Worm (Caenorhabditis elegans) whole organism, L2 larva: ENCODE measurements around the gene aqp-6.

Experiments used
- C34F6.9 ChIP-seq: fragments of 150-350 bp; optimal IDR thresholded peaks from 2 replicates; lab custom pipeline; 2014; ENCODE audit warnings: missing biosample characterization, missing genetic modification characterization
- F13H6.1 ChIP-seq: sonication (generic microtip); optimal IDR thresholded peaks from 2 replicates; lab custom pipeline; 2016; ENCODE audit warnings: missing genetic modification characterization, missing compliant biosample characterization
- R02D3.7 ChIP-seq: fragments of 150-350 bp; optimal IDR thresholded peaks from 2 replicates; lab custom pipeline; 2014; ENCODE audit warnings: missing biosample characterization, missing genetic modification characterization
- Y55F3AM.14 ChIP-seq: fragments of 200-800 bp; sonication (Bioruptor generic); optimal IDR thresholded peaks from 2 replicates; lab custom pipeline; 2018; ENCODE audit warnings: mild to moderate bottlenecking, missing genetic modification characterization, missing compliant biosample characterization
- ZK546.5 ChIP-seq: sonication (generic microtip); optimal IDR thresholded peaks from 2 replicates; lab custom pipeline; 2017; ENCODE audit warnings: missing biosample characterization, missing genetic modification characterization
- aly-2 ChIP-seq: fragments of 150-350 bp; optimal IDR thresholded peaks from 2 replicates; lab custom pipeline; 2014; ENCODE audit warnings: missing biosample characterization, missing genetic modification characterization
- ama-1 ChIP-seq: fragments of 150-350 bp; optimal IDR thresholded peaks from 2 replicates; lab custom pipeline; 2018; ENCODE audit warnings: inconsistent platforms
- blmp-1 ChIP-seq: sonication (generic microtip); optimal IDR thresholded peaks from 2 replicates; lab custom pipeline; 2017; ENCODE audit warnings: missing genetic modification characterization, mild to moderate bottlenecking, missing compliant biosample characterization, antibody characterized with exemption, moderate library complexity; ENCODE audit not compliant: insufficient read depth
- ceh-16 ChIP-seq: fragments of 150-350 bp; optimal IDR thresholded peaks from 2 replicates; lab custom pipeline; 2014; ENCODE audit warnings: missing biosample characterization, missing genetic modification characterization
- ceh-82 ChIP-seq: fragments of 150-350 bp; optimal IDR thresholded peaks from 2 replicates; lab custom pipeline; 2014; ENCODE audit warnings: missing biosample characterization, missing genetic modification characterization
- crh-2 ChIP-seq: sonication (generic microtip); optimal IDR thresholded peaks from 2 replicates; lab custom pipeline; 2017; ENCODE audit warnings: missing biosample characterization, missing genetic modification characterization
- dmd-4 ChIP-seq: sonication (generic microtip); optimal IDR thresholded peaks from 2 replicates; lab custom pipeline; 2017; ENCODE audit warnings: missing biosample characterization, missing genetic modification characterization
- egl-27 ChIP-seq: sonication (generic microtip); optimal IDR thresholded peaks from 3 replicates; lab custom pipeline; 2017; ENCODE audit warnings: missing biosample characterization, missing genetic modification reagents, missing genetic modification characterization
- elt-1 ChIP-seq: fragments of 150-350 bp; optimal IDR thresholded peaks from 2 replicates; lab custom pipeline; 2014; ENCODE audit warnings: missing biosample characterization, missing genetic modification characterization
- fos-1 ChIP-seq: fragments of 150-350 bp; optimal IDR thresholded peaks from 2 replicates; lab custom pipeline; 2014; ENCODE audit warnings: missing biosample characterization, missing genetic modification characterization
- lin-11 ChIP-seq: fragments of 150-350 bp; sonication (generic microtip); optimal IDR thresholded peaks from 2 replicates; lab custom pipeline; 2014; ENCODE audit warnings: missing biosample characterization, missing genetic modification characterization, inconsistent platforms, mixed read lengths
- lin-13 ChIP-seq: fragments of 150-350 bp; optimal IDR thresholded peaks from 2 replicates; lab custom pipeline; 2014; ENCODE audit warnings: missing biosample characterization, missing genetic modification reagents, missing genetic modification characterization
- lin-39 ChIP-seq: fragments of 150-350 bp; optimal IDR thresholded peaks from 2 replicates; lab custom pipeline; 2014; ENCODE audit warnings: missing biosample characterization, missing genetic modification reagents, missing genetic modification characterization
- mab-5 ChIP-seq: fragments of 150-350 bp; optimal IDR thresholded peaks from 2 replicates; lab custom pipeline; 2014; ENCODE audit warnings: missing biosample characterization, missing genetic modification characterization
- mbf-1 ChIP-seq: sonication (generic microtip); optimal IDR thresholded peaks from 2 replicates; lab custom pipeline; 2017; ENCODE audit warnings: missing biosample characterization, missing genetic modification characterization
- mdl-1 ChIP-seq, 2 experiments: fragments of 150-350 bp in 1 of 2; sonication (generic microtip) in 1 of 2; optimal IDR thresholded peaks; 2 replicates each; lab custom pipeline; 2017; ENCODE audit warnings: missing biosample characterization in 2 of 2, missing genetic modification characterization in 2 of 2
- nhr-10 ChIP-seq: sonication (generic microtip); optimal IDR thresholded peaks from 2 replicates; lab custom pipeline; 2017; ENCODE audit warnings: missing biosample characterization, missing genetic modification characterization
- nhr-11 ChIP-seq: fragments of 150-350 bp; optimal IDR thresholded peaks from 2 replicates; lab custom pipeline; 2014; ENCODE audit warnings: missing biosample characterization, missing genetic modification characterization
- nhr-129 ChIP-seq: fragments of 150-350 bp; optimal IDR thresholded peaks from 2 replicates; lab custom pipeline; 2014; ENCODE audit warnings: missing biosample characterization, missing genetic modification characterization
- nhr-21 ChIP-seq: fragments of 150-350 bp; optimal IDR thresholded peaks from 2 replicates; lab custom pipeline; 2014; ENCODE audit warnings: missing biosample characterization, missing genetic modification characterization
- nhr-23 ChIP-seq: fragments of 150-350 bp; optimal IDR thresholded peaks from 2 replicates; lab custom pipeline; 2014; ENCODE audit warnings: missing biosample characterization, missing genetic modification reagents, missing genetic modification characterization
- nhr-237 ChIP-seq: fragments of 150-350 bp; optimal IDR thresholded peaks from 2 replicates; lab custom pipeline; 2014; ENCODE audit warnings: missing biosample characterization, missing genetic modification characterization
- nhr-25 ChIP-seq: fragments of 150-350 bp; sonication (generic microtip); optimal IDR thresholded peaks from 3 replicates; lab custom pipeline; 2014; ENCODE audit warnings: missing biosample characterization, missing genetic modification characterization
- nhr-6 ChIP-seq: fragments of 150-350 bp; optimal IDR thresholded peaks from 2 replicates; lab custom pipeline; 2014; ENCODE audit warnings: missing biosample characterization, missing genetic modification characterization
- peb-1 ChIP-seq: fragments of 150-350 bp; optimal IDR thresholded peaks from 2 replicates; lab custom pipeline; 2014; ENCODE audit warnings: missing biosample characterization, missing genetic modification characterization
- skn-1 ChIP-seq: sonication (generic microtip); optimal IDR thresholded peaks from 2 replicates; lab custom pipeline; 2017; ENCODE audit warnings: missing biosample characterization, missing genetic modification characterization
- sma-3 ChIP-seq: sonication (generic microtip); optimal IDR thresholded peaks from 2 replicates; lab custom pipeline; 2016; ENCODE audit warnings: missing genetic modification reagents, missing genetic modification characterization, missing compliant biosample characterization
- unc-39 ChIP-seq: fragments of 150-350 bp; optimal IDR thresholded peaks from 2 replicates; lab custom pipeline; 2014; ENCODE audit warnings: missing biosample characterization, missing genetic modification characterization
- unc-55 ChIP-seq: fragments of 150-350 bp; sonication (generic microtip); optimal IDR thresholded peaks from 3 replicates; lab custom pipeline; 2014; ENCODE audit warnings: missing biosample characterization, missing genetic modification reagents, missing genetic modification characterization
- unc-62 ChIP-seq: fragments of 150-350 bp; optimal IDR thresholded peaks from 2 replicates; lab custom pipeline; 2014; ENCODE audit warnings: missing biosample characterization, missing genetic modification reagents, missing genetic modification characterization
- zag-1 ChIP-seq: fragments of 150-350 bp; optimal IDR thresholded peaks from 2 replicates; lab custom pipeline; 2014; ENCODE audit warnings: missing biosample characterization, missing genetic modification characterization
- ztf-11 ChIP-seq: sonication (generic microtip); optimal IDR thresholded peaks from 2 replicates; lab custom pipeline; 2017; ENCODE audit warnings: missing biosample characterization, missing genetic modification characterization

The aqp-6 gene

ce11 chrV:10635722-10636121 lies 12.5 kb upstream of the aqp-6 start, which contains the start of gene kvs-2:
Gene kvs-2, plus strand, starts transcription at chrV:10636022.
- no peak for TF ChIP-seq crh-2 (tag; lab: Kevin White, UChicago)
- TF ChIP-seq nhr-11 (tag; lab: Kevin White, UChicago): no peak
- TF ChIP-seq ceh-16 (tag; lab: Kevin White, UChicago): no peak
- no peak for TF ChIP-seq aly-2 (tag; lab: Kevin White, UChicago)
- TF ChIP-seq unc-39: no peak
- TF ChIP-seq unc-62 (GFP tag; lab: Kevin White, UChicago): no peak
- no peak for TF ChIP-seq nhr-21 (tag; lab: Kevin White, UChicago)
- TF ChIP-seq elt-1: no peak
- TF ChIP-seq lin-11 (tag; lab: Kevin White, UChicago): no peak
- no peak for TF ChIP-seq sma-3 (GFP tag; lab: Kevin White, UChicago)
- no peak for TF ChIP-seq ztf-11 (tag; lab: Kevin White, UChicago)
- no peak for TF ChIP-seq nhr-23

DNA sequence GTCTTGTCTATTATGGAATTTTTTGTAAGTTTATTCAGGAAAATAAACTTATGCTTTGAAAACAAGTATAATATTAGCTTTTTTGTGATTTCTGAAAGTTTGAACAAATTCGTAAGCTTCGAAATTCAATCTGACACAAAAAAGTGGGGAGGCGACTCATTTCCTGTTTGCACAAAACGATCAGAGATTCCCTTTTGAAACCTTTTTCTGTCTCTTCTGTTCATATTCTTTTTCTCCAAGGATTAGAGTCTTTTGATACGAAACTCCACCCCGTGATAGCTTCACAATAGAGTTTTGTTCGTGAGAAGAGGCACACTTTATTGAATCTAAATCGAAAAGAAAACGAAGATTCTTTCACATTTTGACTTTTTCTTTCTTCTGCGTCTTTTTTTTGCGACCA lies 7.3 kb upstream of the aqp-6 start:
- TF ChIP-seq nhr-10 (tag; lab: Kevin White, UChicago): no peak
- no peak for TF ChIP-seq peb-1
- no peak for TF ChIP-seq egl-27
- TF ChIP-seq mab-5 (tag; lab: Kevin White, UChicago): no peak
- no peak for TF ChIP-seq fos-1
- TF ChIP-seq nhr-11 (tag; lab: Kevin White, UChicago): no peak
- no peak for TF ChIP-seq elt-1
- no peak for TF ChIP-seq mbf-1 (tag; lab: Kevin White, UChicago)
- no peak for TF ChIP-seq lin-11 (tag; lab: Kevin White, UChicago)
- TF ChIP-seq nhr-237 (tag; lab: Kevin White, UChicago): no peak
- no peak for TF ChIP-seq Y55F3AM.14 (GFP tag; lab: Kevin White, UChicago)
- TF ChIP-seq nhr-25: no peak
- no peak for TF ChIP-seq lin-39 (tag; lab: Kevin White, UChicago)
- no peak for TF ChIP-seq ZK546.5 (tag; lab: Kevin White, UChicago)
- TF ChIP-seq mdl-1 (tag; optimal IDR thresholded peaks at IDR 0.05; lab: Kevin White, UChicago): no peak
- TF ChIP-seq nhr-23: no peak
- TF ChIP-seq, all 48 proteins: peak for 0

DNA sequence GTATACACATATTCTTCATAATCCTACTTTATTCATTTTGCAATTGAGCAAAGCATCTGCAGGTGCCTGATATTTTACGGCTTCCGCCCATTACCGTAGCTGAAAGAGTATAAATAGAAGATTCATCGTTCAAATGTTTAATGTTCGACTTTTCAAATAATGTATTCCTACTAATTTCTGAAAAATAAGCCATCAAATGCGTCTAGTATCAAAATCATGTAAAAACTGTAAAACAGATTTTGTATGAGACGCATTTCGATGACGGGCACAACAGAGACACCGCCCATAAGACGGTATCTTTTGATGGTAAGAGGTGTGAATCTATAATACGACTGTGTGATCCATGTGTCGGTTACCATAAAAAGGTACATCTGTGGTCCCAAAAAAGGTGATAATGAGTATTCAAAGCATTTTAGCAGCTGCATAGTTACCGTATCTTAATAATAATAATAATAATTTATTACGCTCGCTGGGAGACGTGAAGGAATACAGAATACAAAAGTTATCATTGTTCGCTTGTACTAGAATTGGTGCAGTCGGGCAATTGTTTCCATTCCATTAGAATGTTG lies 1.1 kb upstream of the aqp-6 start, which contains the start of the genes C32C4.3 and C32C4.16:
Gene C32C4.3, minus strand, starts transcription at position 101 of the 569 bp plus-strand sequence.
Gene C32C4.16, plus strand, starts transcription at position 519 of the 569 bp plus-strand sequence.
- no peak for TF ChIP-seq dmd-4 (tag; lab: Kevin White, UChicago)
- no peak for TF ChIP-seq nhr-6
- no peak for TF ChIP-seq R02D3.7 (tag; lab: Kevin White, UChicago)
- TF ChIP-seq mdl-1 (tag; optimal IDR thresholded peaks at IDR 0.05; lab: Kevin White, UChicago): no peak
- no peak for TF ChIP-seq nhr-129 (tag; lab: Kevin White, UChicago)
- TF ChIP-seq skn-1 (tag; lab: Kevin White, UChicago): no peak
- no peak for TF ChIP-seq aly-2 (tag; lab: Kevin White, UChicago)
- no peak for TF ChIP-seq lin-13 (GFP tag; lab: Kevin White, UChicago)
- no peak for TF ChIP-seq ama-1
- TF ChIP-seq F13H6.1: no peak
- TF ChIP-seq ZK546.5 (tag; lab: Kevin White, UChicago): no peak
- TF ChIP-seq peb-1: no peak
- TF ChIP-seq ceh-16 (tag; lab: Kevin White, UChicago): no peak
- no peak for TF ChIP-seq zag-1
- no peak for TF ChIP-seq unc-55 (GFP tag; lab: Kevin White, UChicago)
- TF ChIP-seq C34F6.9 (tag; lab: Kevin White, UChicago): no peak
- no peak for TF ChIP-seq egl-27

DNA sequence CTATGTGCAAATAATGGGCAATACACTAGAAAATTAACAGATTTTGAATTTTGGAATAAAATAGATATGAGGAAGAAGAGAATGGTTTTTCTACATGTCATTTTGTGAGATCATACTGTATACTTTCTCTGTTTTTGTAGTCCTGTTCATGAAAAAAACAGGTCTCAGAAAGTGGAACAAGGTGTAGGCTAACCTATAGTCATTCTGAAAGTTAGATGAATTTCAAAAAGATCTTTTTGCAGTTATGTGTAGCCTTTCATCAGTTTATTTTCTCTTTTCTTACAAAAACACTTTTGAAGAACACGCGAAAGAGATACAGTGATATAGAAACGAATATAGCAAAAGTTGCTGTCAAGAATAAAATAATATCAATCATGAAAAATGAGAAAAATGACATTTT lies 5.9 kb downstream of the aqp-6 start, which contains the start of gene ugt-35:
Gene ugt-35, minus strand, starts transcription at position 101 of the 400 bp plus-strand sequence.
- TF ChIP-seq unc-55 (GFP tag; lab: Kevin White, UChicago): no peak
- TF ChIP-seq ceh-82: no peak
- TF ChIP-seq elt-1: no peak
- no peak for TF ChIP-seq Y55F3AM.14 (GFP tag; lab: Kevin White, UChicago)
- no peak for TF ChIP-seq fos-1
- no peak for TF ChIP-seq crh-2 (tag; lab: Kevin White, UChicago)
- no peak for TF ChIP-seq aly-2 (tag; lab: Kevin White, UChicago)
- TF ChIP-seq ztf-11 (tag; lab: Kevin White, UChicago): no peak
- TF ChIP-seq mab-5 (tag; lab: Kevin White, UChicago): no peak
- no peak for TF ChIP-seq mbf-1 (tag; lab: Kevin White, UChicago)
- TF ChIP-seq blmp-1 (tag; lab: Kevin White, UChicago): no peak
- no peak for TF ChIP-seq nhr-6
- TF ChIP-seq, all 48 proteins: peak for 0
